Worm (Caenorhabditis elegans) whole organism, L2 larva: ENCODE measurements around the gene B0024.13.

Source experiments
- dmd-4 ChIP-seq: sonication (generic microtip); optimal IDR thresholded peaks from 2 replicates; lab custom pipeline; 2017; ENCODE audit warnings: missing biosample characterization, missing genetic modification characterization
- nhr-25 ChIP-seq: fragments of 150-350 bp; sonication (generic microtip); optimal IDR thresholded peaks from 3 replicates; lab custom pipeline; 2014; ENCODE audit warnings: missing biosample characterization, missing genetic modification characterization
- unc-62 ChIP-seq: fragments of 150-350 bp; optimal IDR thresholded peaks from 2 replicates; lab custom pipeline; 2014; ENCODE audit warnings: missing biosample characterization, missing genetic modification reagents, missing genetic modification characterization

DNA sequence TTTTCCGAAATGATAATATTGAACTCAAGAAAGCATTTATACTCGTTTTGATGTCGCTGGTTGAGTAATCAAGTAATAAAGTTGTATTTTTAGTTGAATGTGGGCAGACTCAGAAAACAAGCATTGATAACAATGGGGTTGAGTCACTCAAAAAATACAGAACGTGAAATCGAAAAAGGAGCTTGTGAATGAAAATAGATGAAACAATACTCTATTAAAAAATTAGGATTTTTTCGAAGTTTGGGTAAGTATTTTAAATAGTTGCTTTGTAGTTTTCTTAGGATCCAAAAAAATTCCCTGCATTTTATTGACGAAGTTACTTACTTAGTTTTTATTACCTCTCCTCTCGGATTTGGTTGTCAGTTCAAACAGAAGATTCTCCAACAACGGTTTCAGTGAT, 37.1 kb upstream of the B0024.13 start, which contains the start of gene lys-3:
- TF ChIP-seq nhr-25 (tag; lab: Kevin White, UChicago) (no peak), unc-62 (GFP tag; lab: Kevin White, UChicago) (no peak), dmd-4 (tag; lab: Kevin White, UChicago) (no peak)
